Fruit fly (Drosophila melanogaster) whole organism, adult: Measurements from ENCODE around the gene Cyp305a1.

Experiments
- CG11617 ChIP-seq: fragments of 200-800 bp; sonication (Bioruptor generic); optimal IDR thresholded peaks from 2 replicates; lab custom pipeline; 2017; ENCODE audit warnings: mild to moderate bottlenecking, missing biosample characterization, missing genetic modification reagents, missing genetic modification characterization
- CG12768 ChIP-seq: fragments of 200-800 bp; sonication (Bioruptor generic); optimal IDR thresholded peaks from 2 replicates; lab custom pipeline; 2017; ENCODE audit warnings: missing biosample characterization, missing genetic modification characterization, mild to moderate bottlenecking, moderate library complexity, missing genetic modification reagents
- CG1620 ChIP-seq: fragments of 200-800 bp; sonication (Bioruptor generic); optimal IDR thresholded peaks from 2 replicates; lab custom pipeline; 2016; ENCODE audit warnings: missing biosample characterization, missing genetic modification characterization
- CG7045 ChIP-seq: fragments of 200-800 bp; sonication (Bioruptor generic); optimal IDR thresholded peaks from 2 replicates; lab custom pipeline; 2017; ENCODE audit warnings: missing biosample characterization, mild to moderate bottlenecking, missing genetic modification characterization
- CG7101 ChIP-seq: fragments of 200-800 bp; sonication (Bioruptor generic); optimal IDR thresholded peaks from 2 replicates; lab custom pipeline; 2018; ENCODE audit warnings: missing biosample characterization, mild to moderate bottlenecking, missing genetic modification characterization, moderate library complexity
- bab1 ChIP-seq: fragments of 200-800 bp; sonication (Bioruptor generic); optimal IDR thresholded peaks from 3 replicates; lab custom pipeline; 2019; ENCODE audit warnings: missing biosample characterization, mild to moderate bottlenecking, missing genetic modification characterization, moderate library complexity
- cic ChIP-seq: fragments of 200-800 bp; sonication (Bioruptor generic); optimal IDR thresholded peaks from 2 replicates; lab custom pipeline; 2017; ENCODE audit warnings: missing biosample characterization, mild to moderate bottlenecking, missing genetic modification characterization, moderate library complexity
- cnc ChIP-seq, 2 experiments: fragments of >200 bp; optimal IDR thresholded peaks; 2 replicates each; lab custom pipeline; 2017
- ovo ChIP-seq: fragments of 200-800 bp; sonication (Bioruptor generic); optimal IDR thresholded peaks from 2 replicates; lab custom pipeline; 2016; ENCODE audit warnings: missing biosample characterization, missing genetic modification characterization
- pad ChIP-seq: fragments of 200-800 bp; sonication (Bioruptor generic); optimal IDR thresholded peaks from 3 replicates; lab custom pipeline; 2017; ENCODE audit warnings: missing biosample characterization, missing genetic modification characterization, mild to moderate bottlenecking, moderate library complexity, missing genetic modification reagents
- toe ChIP-seq: fragments of 200-800 bp; sonication (Bioruptor generic); optimal IDR thresholded peaks from 2 replicates; lab custom pipeline; 2016; ENCODE audit warnings: missing biosample characterization, missing genetic modification characterization

- TF ChIP-seq cnc (optimal IDR thresholded peaks at IDR 0.05; lab: Kevin White, UChicago), result no peak
- peak; percentile 33 for TF ChIP-seq pad
- peak; percentile 22 for TF ChIP-seq bab1 (GFP tag; lab: Kevin White, UChicago)
- peak; percentile 38 for TF ChIP-seq toe (GFP tag; lab: Kevin White, UChicago)
- TF ChIP-seq CG11617 (GFP tag; lab: Kevin White, UChicago), result peak; percentile 72
- TF ChIP-seq CG1620 (GFP tag; lab: Kevin White, UChicago), result no peak
- no peak for TF ChIP-seq ovo (GFP tag; lab: Kevin White, UChicago)
- TF ChIP-seq CG7101, result peak; percentile 66
- peak; percentile 45 for TF ChIP-seq CG12768
- TF ChIP-seq cic (GFP tag; lab: Kevin White, UChicago), result no peak
- peak; percentile 21 for TF ChIP-seq CG7045 (GFP tag; lab: Kevin White, UChicago)
Observed at dm6 chr3L:19790929-19791687, 22.0 kb downstream of the Cyp305a1 start.
